Fruit fly (Drosophila melanogaster): ENCODE data around the gene RpS27.

DNA sequence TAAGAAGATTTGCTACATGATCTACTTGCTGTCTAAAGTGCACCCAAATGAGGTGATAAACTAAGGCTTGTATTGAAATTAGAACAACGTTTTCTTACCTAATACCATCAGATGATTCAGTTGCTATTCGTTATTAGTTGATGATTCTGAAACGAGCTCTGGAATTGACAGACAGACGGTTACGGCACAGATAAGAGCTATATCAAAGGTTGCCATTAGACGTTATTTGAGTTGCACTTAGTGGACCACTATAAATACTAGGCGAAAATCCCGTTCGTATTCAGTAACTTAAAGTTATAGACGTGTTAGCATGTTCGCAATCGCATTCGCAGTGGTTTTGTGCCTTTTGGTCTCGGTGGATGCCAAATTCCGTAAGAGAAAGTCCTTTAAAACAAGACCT is 7.4 kb downstream of the RpS27 start, which contains the start of gene to:
- no peak for TF ChIP-seq psq (optimal IDR thresholded peaks at IDR 0.05)
- TF ChIP-seq CG8478 (optimal IDR thresholded peaks at IDR 0.05), result no peak

Measured in whole organism.